Worm (Caenorhabditis elegans) whole organism, L4 larva: ENCODE results near the gene gst-41.

Experiments used
- D1046.2 ChIP-seq: fragments of 200-800 bp; sonication (Bioruptor generic); IDR thresholded peaks from 2 replicates; pipeline ENCODE4 v1.3.6; 2022; ENCODE audit warnings: missing genetic modification characterization, missing compliant biosample characterization
- F10B5.3 ChIP-seq: sonication (generic microtip); optimal IDR thresholded peaks from 2 replicates; lab custom pipeline; 2016; ENCODE audit warnings: mild to moderate bottlenecking, missing genetic modification characterization, missing compliant biosample characterization
- F44E2.7 ChIP-seq: fragments of 200-800 bp; sonication (Bioruptor generic); IDR thresholded peaks from 2 replicates; pipeline ENCODE4 v2.1.2; 2022; ENCODE audit warnings: missing genetic modification characterization, missing compliant biosample characterization
- F49E8.2 ChIP-seq: sonication (generic microtip); optimal IDR thresholded peaks from 2 replicates; lab custom pipeline; 2016; ENCODE audit warnings: missing compliant biosample characterization, mild to moderate bottlenecking, missing genetic modification characterization, borderline replicate concordance
- R02D3.7 ChIP-seq: fragments of 150-350 bp; sonication (generic microtip); optimal IDR thresholded peaks from 3 replicates; lab custom pipeline; 2014; ENCODE audit warnings: missing biosample characterization, missing genetic modification characterization
- T26A8.4 ChIP-seq: fragments of 200-800 bp; sonication (Bioruptor generic); IDR thresholded peaks from 2 replicates; pipeline ENCODE4 v1.3.6; 2022; ENCODE audit warnings: missing genetic modification characterization, missing compliant biosample characterization
- aha-1 ChIP-seq: fragments of 150-350 bp; peaks from one replicate; lab custom pipeline; 2014; ENCODE audit warnings: missing biosample characterization, missing genetic modification characterization
- attf-4 ChIP-seq: sonication (generic microtip); optimal IDR thresholded peaks from 3 replicates; lab custom pipeline; 2017; ENCODE audit warnings: missing biosample characterization, missing genetic modification characterization
- ceh-28 ChIP-seq: fragments of 150-350 bp; optimal IDR thresholded peaks from 2 replicates; lab custom pipeline; 2014; ENCODE audit warnings: missing biosample characterization, missing genetic modification reagents, missing genetic modification characterization
- ceh-44 ChIP-seq: fragments of 200-800 bp; sonication (Bioruptor generic); IDR thresholded peaks from 2 replicates; pipeline ENCODE4 v1.3.6; 2022; ENCODE audit warnings: missing genetic modification reagents, missing genetic modification characterization, missing compliant biosample characterization
- ces-1 ChIP-seq: fragments of 150-350 bp; sonication (generic microtip); optimal IDR thresholded peaks from 4 replicates; lab custom pipeline; 2014; ENCODE audit warnings: missing biosample characterization, missing genetic modification reagents, missing genetic modification characterization
- ctbp-1 ChIP-seq: fragments of 200-800 bp; sonication (Bioruptor generic); IDR thresholded peaks from 2 replicates; pipeline ENCODE4 v1.3.6; 2022; ENCODE audit warnings: missing genetic modification reagents, missing genetic modification characterization, missing compliant biosample characterization
- daf-12 ChIP-seq: fragments of 150-350 bp; optimal IDR thresholded peaks from 2 replicates; lab custom pipeline; 2014; ENCODE audit warnings: missing biosample characterization, missing genetic modification reagents, missing genetic modification characterization
- dmd-8 ChIP-seq: fragments of 200-800 bp; sonication (Bioruptor generic); IDR thresholded peaks from 2 replicates; pipeline ENCODE4 v1.3.6; 2022; ENCODE audit warnings: missing genetic modification characterization, missing compliant biosample characterization
- fkh-10 ChIP-seq: fragments of 150-350 bp; optimal IDR thresholded peaks from 2 replicates; lab custom pipeline; 2014; ENCODE audit warnings: missing biosample characterization, missing genetic modification reagents, missing genetic modification characterization
- hlh-11 ChIP-seq: fragments of 200-800 bp; sonication (Bioruptor generic); optimal IDR thresholded peaks from 2 replicates; lab custom pipeline; 2018; ENCODE audit warnings: mild to moderate bottlenecking, missing genetic modification characterization, missing compliant biosample characterization
- lim-7 ChIP-seq: fragments of 200-800 bp; sonication (Bioruptor generic); IDR thresholded peaks from 2 replicates; pipeline ENCODE4 v1.3.6; 2022; ENCODE audit warnings: missing genetic modification characterization, missing compliant biosample characterization
- lin-15B ChIP-seq: fragments of 150-350 bp; sonication (generic microtip); optimal IDR thresholded peaks from 3 replicates; lab custom pipeline; 2014; ENCODE audit warnings: missing biosample characterization, missing genetic modification characterization
- nhr-11 ChIP-seq: fragments of 150-350 bp; optimal IDR thresholded peaks from 2 replicates; lab custom pipeline; 2014; ENCODE audit warnings: missing biosample characterization, missing genetic modification characterization
- nhr-237 ChIP-seq: sonication (generic microtip); optimal IDR thresholded peaks from 2 replicates; lab custom pipeline; 2017; ENCODE audit warnings: missing biosample characterization, missing genetic modification characterization
- nhr-25 ChIP-seq: sonication (generic microtip); optimal IDR thresholded peaks from 2 replicates; lab custom pipeline; 2017; ENCODE audit warnings: missing genetic modification characterization, mild to moderate bottlenecking, missing compliant biosample characterization, antibody characterized with exemption, moderate library complexity, borderline replicate concordance; ENCODE audit not compliant: insufficient read depth
- nhr-28 ChIP-seq: fragments of 150-350 bp; optimal IDR thresholded peaks from 2 replicates; lab custom pipeline; 2014; ENCODE audit warnings: missing biosample characterization, missing genetic modification characterization
- nhr-41 ChIP-seq: fragments of 200-800 bp; sonication (Bioruptor generic); IDR thresholded peaks from 2 replicates; pipeline ENCODE4 v1.3.6; 2022; ENCODE audit warnings: missing genetic modification reagents, missing genetic modification characterization, missing compliant biosample characterization
- nhr-48 ChIP-seq: sonication (generic microtip); optimal IDR thresholded peaks from 2 replicates; lab custom pipeline; 2016; ENCODE audit warnings: mild to moderate bottlenecking, missing genetic modification characterization, missing compliant biosample characterization
- nhr-76 ChIP-seq: fragments of 150-350 bp; optimal IDR thresholded peaks from 2 replicates; lab custom pipeline; 2014; ENCODE audit warnings: missing biosample characterization, missing genetic modification characterization
- nhr-77 ChIP-seq: fragments of 150-350 bp; optimal IDR thresholded peaks from 2 replicates; lab custom pipeline; 2014; ENCODE audit warnings: missing biosample characterization, missing genetic modification characterization
- snpc-4 ChIP-seq: fragments of 150-350 bp; optimal IDR thresholded peaks from 2 replicates; lab custom pipeline; 2014; ENCODE audit warnings: missing biosample characterization, missing genetic modification characterization
- tag-97 ChIP-seq: fragments of 200-800 bp; sonication (Bioruptor generic); IDR thresholded peaks from 2 replicates; pipeline ENCODE4 v1.3.6; 2022; ENCODE audit warnings: missing genetic modification characterization, missing compliant biosample characterization
- tra-1 ChIP-seq: fragments of 200-800 bp; sonication (Bioruptor generic); IDR thresholded peaks from 2 replicates; pipeline ENCODE4 v1.3.6; 2022; ENCODE audit warnings: missing genetic modification reagents, missing genetic modification characterization, missing compliant biosample characterization
- unc-62 ChIP-seq, 3 experiments: fragments of 150-350 bp in 1 of 3; sonication (generic microtip); optimal IDR thresholded peaks in 2 of 3; peaks in 1 of 3; 1 replicate in 1 of 3; 2 replicates in 2 of 3; lab custom pipeline; 2014 to 2017; ENCODE audit warnings: missing biosample characterization in 3 of 3, missing genetic modification characterization in 3 of 3, missing genetic modification reagents in 3 of 3, missing genotype in 1 of 3
- vab-7 ChIP-seq: fragments of 200-800 bp; sonication (Bioruptor generic); IDR thresholded peaks from 2 replicates; pipeline ENCODE4 v1.3.6; 2022; ENCODE audit warnings: missing genetic modification reagents, missing genetic modification characterization, missing compliant biosample characterization
- zag-1 ChIP-seq: fragments of 150-350 bp; optimal IDR thresholded peaks from 2 replicates; lab custom pipeline; 2014; ENCODE audit warnings: missing biosample characterization, missing genetic modification characterization
- zfp-2 ChIP-seq: sonication (generic microtip); optimal IDR thresholded peaks from 2 replicates; lab custom pipeline; 2016; ENCODE audit warnings: mild to moderate bottlenecking, missing genetic modification characterization, missing compliant biosample characterization
- zfp-3 ChIP-seq: fragments of 200-800 bp; sonication (Bioruptor generic); conservative IDR thresholded peaks from 2 replicates; pipeline ENCODE4 v1.3.6; 2022; ENCODE audit warnings: missing genetic modification reagents, missing genetic modification characterization, missing compliant biosample characterization
- zip-11 ChIP-seq: fragments of 200-800 bp; sonication (Bioruptor generic); IDR thresholded peaks from 2 replicates; pipeline ENCODE4 v1.3.6; 2022; ENCODE audit warnings: missing genetic modification characterization, missing compliant biosample characterization
- ztf-7 ChIP-seq: fragments of 150-350 bp; optimal IDR thresholded peaks from 2 replicates; lab custom pipeline; 2014; ENCODE audit warnings: missing biosample characterization, missing genetic modification characterization

Gene gst-41

ce11 chrV:7408520-7408919 is 9.4 kb upstream of the gst-41 start, which contains the start of gene srt-6:
srt-6 (minus strand) TSS chrV:7408814.
- no peak for TF ChIP-seq ctbp-1 (GFP tag; lab: Robert Waterston, UW)
- TF ChIP-seq attf-4 (tag; lab: Kevin White, UChicago): no peak
- no peak for TF ChIP-seq ceh-44 (GFP tag; lab: Robert Waterston, UW)
- TF ChIP-seq zfp-3 (GFP tag; lab: Robert Waterston, UW): no peak
- no peak for TF ChIP-seq daf-12 (tag; lab: Kevin White, UChicago)
- no peak for TF ChIP-seq nhr-237 (tag; lab: Kevin White, UChicago)
- TF ChIP-seq nhr-48 (tag; lab: Kevin White, UChicago): no peak
- no peak for TF ChIP-seq ztf-7
- no peak for TF ChIP-seq ces-1
- no peak for TF ChIP-seq nhr-11 (tag; lab: Kevin White, UChicago)
- TF ChIP-seq D1046.2 (GFP tag; lab: Robert Waterston, UW): no peak
- TF ChIP-seq nhr-76: no peak

- no peak for TF ChIP-seq nhr-77
- peak in 1 of 2 experiments; percentile 92 for TF ChIP-seq unc-62 (GFP tag; optimal IDR thresholded peaks at IDR 0.05 in 1 of 2; lab: Kevin White, UChicago)
- no peak for TF ChIP-seq unc-62 (tag; optimal IDR thresholded peaks at IDR 0.05; lab: Kevin White, UChicago)
Measured at ce11 chrV:7403501-7403900, 4.4 kb upstream of the gst-41 start.

ce11 chrV:7402355-7402754 is 3.3 kb upstream of the gst-41 start, which contains the start of gene srj-13:
srj-13 (plus strand) TSS chrV:7402655.
- no peak for TF ChIP-seq nhr-11 (tag; lab: Kevin White, UChicago)
- TF ChIP-seq ces-1: no peak
- TF ChIP-seq nhr-41 (GFP tag; lab: Robert Waterston, UW): no peak
- peak; percentile 32 for TF ChIP-seq aha-1

ce11 chrV:7400588-7400987 is 1.5 kb upstream of the gst-41 start, which contains the start of gene srx-60:
srx-60 (plus strand) TSS chrV:7400888.
- TF ChIP-seq R02D3.7 (no peak), lin-15B (tag; lab: Kevin White, UChicago) (no peak), lim-7 (GFP tag; lab: Robert Waterston, UW) (no peak), snpc-4 (no peak), ces-1 (no peak), nhr-25 (tag; lab: Kevin White, UChicago) (no peak), zip-11 (GFP tag; lab: Robert Waterston, UW) (no peak), F10B5.3 (tag; lab: Kevin White, UChicago) (no peak), nhr-28 (tag; lab: Kevin White, UChicago) (no peak), F49E8.2 (tag; lab: Kevin White, UChicago) (no peak), ceh-28 (no peak)

ce11 chrV:7400095-7400494 is 993 bp upstream of the gst-41 start, which contains the start of gene cnc-9:
cnc-9 (minus strand) TSS chrV:7400195.
- TF ChIP-seq F44E2.7 (GFP tag; lab: Robert Waterston, UW) (no peak), T26A8.4 (GFP tag; lab: Robert Waterston, UW) (no peak), zag-1 (tag; lab: Kevin White, UChicago) (no peak), zfp-2 (tag; lab: Kevin White, UChicago) (no peak), vab-7 (GFP tag; lab: Robert Waterston, UW) (no peak), lim-7 (GFP tag; lab: Robert Waterston, UW) (no peak), fkh-10 (no peak)

- TF ChIP-seq tag-97 (GFP tag; lab: Robert Waterston, UW) (no peak), zfp-3 (GFP tag; lab: Robert Waterston, UW) (no peak), ceh-44 (GFP tag; lab: Robert Waterston, UW) (no peak), dmd-8 (GFP tag; lab: Robert Waterston, UW) (no peak), hlh-11 (no peak), tra-1 (GFP tag; lab: Robert Waterston, UW) (no peak), unc-62 (GFP tag; optimal IDR thresholded peaks at IDR 0.05 in 1 of 2; lab: Kevin White, UChicago) (peak in 1 of 2 experiments; percentile 2), unc-62 (tag; optimal IDR thresholded peaks at IDR 0.05; lab: Kevin White, UChicago) (no peak)
Measured at ce11 chrV:7395359-7395758, 3.7 kb downstream of the gst-41 start, which contains the start of gene srx-9. srx-9 (minus strand) TSS chrV:7395459.
